Fruit fly (Drosophila melanogaster): ENCODE results near the gene SPH93.

The SPH93 gene

dm6 chr2L:17455823-17456222, at the start of gene SPH93:
Gene SPH93, minus strand, starts transcription at chr2L:17455923.
- TF ChIP-seq h (optimal IDR thresholded peaks at IDR 0.05) (no peak), psq (optimal IDR thresholded peaks at IDR 0.05) (no peak), Myc (optimal IDR thresholded peaks at IDR 0.05) (no peak), ttk (optimal IDR thresholded peaks at IDR 0.05) (no peak), insv (optimal IDR thresholded peaks at IDR 0.05) (no peak), Sin3A (optimal IDR thresholded peaks at IDR 0.05) (no peak)

dm6 chr2L:17500946-17501451, 45.3 kb upstream of the SPH93 start, which contains the start of the genes mEFTs and Dhc36C:
Gene mEFTs, minus strand, starts transcription at chr2L:17501106.
Gene Dhc36C, plus strand, starts transcription at chr2L:17501401.
- TF ChIP-seq Sin3A (optimal IDR thresholded peaks at IDR 0.05) (no peak), insv (optimal IDR thresholded peaks at IDR 0.05) (no peak), Myc (optimal IDR thresholded peaks at IDR 0.05) (no peak), psq (optimal IDR thresholded peaks at IDR 0.05) (no peak), h (optimal IDR thresholded peaks at IDR 0.05) (no peak), ttk (optimal IDR thresholded peaks at IDR 0.05) (no peak)

- TF ChIP-seq ttk (optimal IDR thresholded peaks at IDR 0.05) (no peak), psq (optimal IDR thresholded peaks at IDR 0.05) (no peak), insv (optimal IDR thresholded peaks at IDR 0.05) (no peak), Myc (optimal IDR thresholded peaks at IDR 0.05) (no peak), Sin3A (optimal IDR thresholded peaks at IDR 0.05) (no peak), h (optimal IDR thresholded peaks at IDR 0.05) (no peak)
These were observed 43.0 kb upstream of the SPH93 start, which contains the start of gene CG15142 for dm6 chr2L:17498721-17499120. Gene CG15142, minus strand, starts transcription at chr2L:17498821.

- TF ChIP-seq Myc (optimal IDR thresholded peaks at IDR 0.05) (no peak), insv (optimal IDR thresholded peaks at IDR 0.05) (no peak), Sin3A (optimal IDR thresholded peaks at IDR 0.05) (no peak), ttk (optimal IDR thresholded peaks at IDR 0.05) (no peak), h (optimal IDR thresholded peaks at IDR 0.05) (no peak), psq (optimal IDR thresholded peaks at IDR 0.05) (no peak)
These were observed 41.4 kb upstream of the SPH93 start, which contains the start of gene qua for dm6 chr2L:17497108-17497507. Gene qua, minus strand, starts transcription at chr2L:17497208.

dm6 chr2L:17495759-17496158, 40.0 kb upstream of the SPH93 start:
- TF ChIP-seq Myc (optimal IDR thresholded peaks at IDR 0.05) (no peak), ttk (optimal IDR thresholded peaks at IDR 0.05) (no peak), Sin3A (optimal IDR thresholded peaks at IDR 0.05) (no peak), psq (optimal IDR thresholded peaks at IDR 0.05) (no peak), h (optimal IDR thresholded peaks at IDR 0.05) (no peak), insv (optimal IDR thresholded peaks at IDR 0.05) (no peak)

- TF ChIP-seq Sin3A (optimal IDR thresholded peaks at IDR 0.05) (no peak), psq (optimal IDR thresholded peaks at IDR 0.05) (no peak), h (optimal IDR thresholded peaks at IDR 0.05) (no peak), ttk (optimal IDR thresholded peaks at IDR 0.05) (no peak), insv (optimal IDR thresholded peaks at IDR 0.05) (no peak), Myc (optimal IDR thresholded peaks at IDR 0.05) (no peak)
These were observed 37.0 kb upstream of the SPH93 start for dm6 chr2L:17492680-17493079.

- TF ChIP-seq insv (optimal IDR thresholded peaks at IDR 0.05): no peak
- TF ChIP-seq Sin3A (optimal IDR thresholded peaks at IDR 0.05): no peak
- no peak for TF ChIP-seq psq (optimal IDR thresholded peaks at IDR 0.05)
- TF ChIP-seq Myc (optimal IDR thresholded peaks at IDR 0.05): no peak
- TF ChIP-seq h (optimal IDR thresholded peaks at IDR 0.05): no peak
- TF ChIP-seq ttk (optimal IDR thresholded peaks at IDR 0.05): no peak
These were observed 30.5 kb upstream of the SPH93 start, which contains the start of gene CG43220 for dm6 chr2L:17486264-17486663. Gene CG43220, plus strand, starts transcription at chr2L:17486564.

dm6 chr2L:17485457-17485856, 29.7 kb upstream of the SPH93 start, which contains the start of the genes CG43221 and CG43645:
Gene CG43221, plus strand, starts transcription at chr2L:17485757.
Gene CG43645, plus strand, starts transcription at chr2L:17485757.
- TF ChIP-seq h (optimal IDR thresholded peaks at IDR 0.05): no peak
- no peak for TF ChIP-seq insv (optimal IDR thresholded peaks at IDR 0.05)
- no peak for TF ChIP-seq psq (optimal IDR thresholded peaks at IDR 0.05)
- no peak for TF ChIP-seq Sin3A (optimal IDR thresholded peaks at IDR 0.05)

dm6 chr2L:17484174-17484573, 28.5 kb upstream of the SPH93 start, which contains the start of the genes GCS2beta and CG5131:
Gene GCS2beta, minus strand, starts transcription at chr2L:17484307.
Gene CG5131, plus strand, starts transcription at chr2L:17484501.
- no peak for TF ChIP-seq insv (optimal IDR thresholded peaks at IDR 0.05)
- no peak for TF ChIP-seq Sin3A (optimal IDR thresholded peaks at IDR 0.05)
- TF ChIP-seq Myc (optimal IDR thresholded peaks at IDR 0.05): no peak
- no peak for TF ChIP-seq psq (optimal IDR thresholded peaks at IDR 0.05)
- no peak for TF ChIP-seq h (optimal IDR thresholded peaks at IDR 0.05)
- TF ChIP-seq ttk (optimal IDR thresholded peaks at IDR 0.05): no peak

- TF ChIP-seq ttk (optimal IDR thresholded peaks at IDR 0.05): no peak
- TF ChIP-seq psq (optimal IDR thresholded peaks at IDR 0.05): no peak
- no peak for TF ChIP-seq Sin3A (optimal IDR thresholded peaks at IDR 0.05)
These were observed 25.3 kb upstream of the SPH93 start, which contains the start of the genes fws and Lamtor3 for dm6 chr2L:17480943-17481580. Gene fws, minus strand, starts transcription at chr2L:17481029. Gene Lamtor3, plus strand, starts transcription at chr2L:17481231.

dm6 chr2L:17477710-17478109, 22.0 kb upstream of the SPH93 start, which contains the start of gene cass:
Gene cass, minus strand, starts transcription at chr2L:17477888.
- no peak for TF ChIP-seq psq (optimal IDR thresholded peaks at IDR 0.05)
- TF ChIP-seq Myc (optimal IDR thresholded peaks at IDR 0.05): no peak
- TF ChIP-seq h (optimal IDR thresholded peaks at IDR 0.05): no peak
- TF ChIP-seq insv (optimal IDR thresholded peaks at IDR 0.05): no peak
- no peak for TF ChIP-seq ttk (optimal IDR thresholded peaks at IDR 0.05)
- no peak for TF ChIP-seq Sin3A (optimal IDR thresholded peaks at IDR 0.05)

All from Kc167 (cell line).